ENCODE assay signal across 1 fruit fly cellular context in genomic region chr2L:12427487-12428101, dm6.
A peak's percentile ranks its signal among the peaks of the same experiment; 100 is the strongest.
TF ChIP-seq lines count a peak whose summit lies in the region.

TSS of gene CG5446 (minus strand) at chr2L:12427709.
TSS of gene Trm1 (plus strand) at chr2L:12428028.

TF ChIP-seq in whole organism, embryonic, 481 proteins besides CTCF, POLR2A, EP300 and RAD21 (continued from another document and continues in another):
- TF ChIP-seq ase (GFP tag; IDR thresholded peaks at IDR 0.05; lab: Robert Waterston, UW) (0 out of 3 replicates have a peak, but pooled peaks have one; percentile 43), gt (GFP tag; IDR thresholded peaks at IDR 0.05; lab: Robert Waterston, UW) (no peak), C15 (GFP tag; IDR thresholded peaks at IDR 0.05; lab: Robert Waterston, UW) (no peak), YL-1 (GFP tag; optimal IDR thresholded peaks at IDR 0.05; lab: Kevin White, UChicago) (peak; percentile 66), jumu (GFP tag; optimal IDR thresholded peaks at IDR 0.05; lab: Kevin White, UChicago) (no peak), CG7271 (tag; optimal IDR thresholded peaks at IDR 0.05; lab: Kevin White, UChicago) (peak; percentile 48), CG12744 (GFP tag; optimal IDR thresholded peaks at IDR 0.05; lab: Kevin White, UChicago) (no peak), Poxn (GFP tag; IDR thresholded peaks at IDR 0.05; lab: Robert Waterston, UW) (no peak), CG11093 (GFP tag; IDR thresholded peaks at IDR 0.05; lab: Robert Waterston, UW) (no peak), CG9932 (GFP tag; IDR thresholded peaks at IDR 0.05; lab: Robert Waterston, UW) (peak; percentile 75), aop (GFP tag; IDR thresholded peaks at IDR 0.05; lab: Robert Waterston, UW) (no peak), cato (GFP tag; optimal IDR thresholded peaks at IDR 0.05; lab: Kevin White, UChicago; ENCODE audit: borderline replicate concordance) (peak; percentile 15), lab (GFP tag; optimal IDR thresholded peaks at IDR 0.05; lab: Kevin White, UChicago) (peak; percentile 76), eve (GFP tag; optimal IDR thresholded peaks at IDR 0.05; lab: Kevin White, UChicago) (no peak), sisA (GFP tag; IDR thresholded peaks at IDR 0.05; lab: Robert Waterston, UW) (no peak), Stat92E (GFP tag; optimal IDR thresholded peaks at IDR 0.05; lab: Kevin White, UChicago) (no peak), unpg (GFP tag; optimal IDR thresholded peaks at IDR 0.05; lab: Kevin White, UChicago) (peak; percentile 60), ac (GFP tag; optimal IDR thresholded peaks at IDR 0.05; lab: Kevin White, UChicago) (no peak), NfI (GFP tag; optimal IDR thresholded peaks at IDR 0.05; lab: Kevin White, UChicago) (peak; percentile 64), ham (GFP tag; IDR thresholded peaks at IDR 0.05; lab: Robert Waterston, UW) (no peak), emc (GFP tag; optimal IDR thresholded peaks at IDR 0.05; lab: Kevin White, UChicago) (no peak), otp (GFP tag; IDR thresholded peaks at IDR 0.05; lab: Robert Waterston, UW) (no peak), CG12391 (tag; optimal IDR thresholded peaks at IDR 0.05; lab: Kevin White, UChicago) (peak; percentile 94), CG13287 (GFP tag; IDR thresholded peaks at IDR 0.05; lab: Robert Waterston, UW; ENCODE audit: partially characterized antibody) (peak; percentile 34; the same call in 1 of the 2 replicates), hkb (optimal IDR thresholded peaks at IDR 0.05; lab: Kevin White, UChicago) (no peak), hkb (GFP tag; IDR thresholded peaks at IDR 0.05; lab: Robert Waterston, UW) (no peak), CG1529 (GFP tag; optimal IDR thresholded peaks at IDR 0.05; lab: Kevin White, UChicago) (no peak), CG34422 (GFP tag; IDR thresholded peaks at IDR 0.05; lab: Robert Waterston, UW) (no peak), Bdp1 (GFP tag; optimal IDR thresholded peaks at IDR 0.05; lab: Kevin White, UChicago) (no peak), Chrac-16 (GFP tag; optimal IDR thresholded peaks at IDR 0.05; lab: Kevin White, UChicago) (peak; percentile 41), Opbp (GFP tag; IDR thresholded peaks at IDR 0.05; lab: Robert Waterston, UW; ENCODE audit: partially characterized antibody) (peak; percentile 50; the same call in 1 of the 3 replicates), sc (optimal IDR thresholded peaks at IDR 0.05; lab: Kevin White, UChicago) (no peak), sc (GFP tag; optimal IDR thresholded peaks at IDR 0.05; lab: Kevin White, UChicago) (peak; percentile 52), sima (GFP tag; optimal IDR thresholded peaks at IDR 0.05; lab: Kevin White, UChicago) (no peak), chinmo (GFP tag; IDR thresholded peaks at IDR 0.05; lab: Robert Waterston, UW; ENCODE audit: partially characterized antibody) (no peak), CG10431 (GFP tag; optimal IDR thresholded peaks at IDR 0.05; lab: Kevin White, UChicago) (peak; percentile 40), CG2116 (GFP tag; optimal IDR thresholded peaks at IDR 0.05; lab: Kevin White, UChicago) (peak; percentile 56), Rfx (GFP tag; IDR thresholded peaks at IDR 0.05; lab: Robert Waterston, UW) (peak; percentile 56), CG30431 (GFP tag; optimal IDR thresholded peaks at IDR 0.05; lab: Kevin White, UChicago) (no peak), CG10147 (GFP tag; optimal IDR thresholded peaks at IDR 0.05; lab: Kevin White, UChicago) (peak; percentile 64), sim (GFP tag; IDR thresholded peaks at IDR 0.05; lab: Robert Waterston, UW) (no peak), shn (GFP tag; optimal IDR thresholded peaks at IDR 0.05; lab: Kevin White, UChicago) (no peak), Trl (optimal IDR thresholded peaks at IDR 0.05; lab: Kevin White, UChicago) (no peak), Trl (GFP tag; optimal IDR thresholded peaks at IDR 0.05; lab: Kevin White, UChicago) (no peak), Sin3A (optimal IDR thresholded peaks at IDR 0.05; lab: Kevin White, UChicago) (no peak), CG11456 (GFP tag; IDR thresholded peaks at IDR 0.05; lab: Robert Waterston, UW) (0 out of 3 replicates have a peak, but pooled peaks have one; percentile 17), hbn (GFP tag; IDR thresholded peaks at IDR 0.05; lab: Robert Waterston, UW; ENCODE audit: partially characterized antibody) (no peak), her (GFP tag; optimal IDR thresholded peaks at IDR 0.05; lab: Kevin White, UChicago) (no peak), HLH3B (GFP tag; IDR thresholded peaks at IDR 0.05; lab: Robert Waterston, UW) (peak; percentile 55), CG6689 (GFP tag; IDR thresholded peaks at IDR 0.05; lab: Robert Waterston, UW) (peak; percentile 73), sug (tag; optimal IDR thresholded peaks at IDR 0.05; lab: Kevin White, UChicago) (peak; percentile 81), Taf1 (GFP tag; IDR thresholded peaks at IDR 0.05; lab: Robert Waterston, UW) (no peak), CG11695 (GFP tag; IDR thresholded peaks at IDR 0.05; lab: Robert Waterston, UW) (peak; percentile 70; the same call in 2 of the 3 replicates), CG17361 (GFP tag; IDR thresholded peaks at IDR 0.05; lab: Robert Waterston, UW) (peak; percentile 91), ind (GFP tag; optimal IDR thresholded peaks at IDR 0.05; lab: Kevin White, UChicago) (peak; percentile 56), CHES-1-like (GFP tag; optimal IDR thresholded peaks at IDR 0.05; lab: Kevin White, UChicago) (no peak), CG15514 (GFP tag; optimal IDR thresholded peaks at IDR 0.05; lab: Kevin White, UChicago) (peak; percentile 51), Adf1 (GFP tag; IDR thresholded peaks at IDR 0.05; lab: Robert Waterston, UW) (peak; percentile 36; the same call in 1 of the 2 replicates), Side (GFP tag; optimal IDR thresholded peaks at IDR 0.05; lab: Kevin White, UChicago) (no peak), CG1602 (GFP tag; optimal IDR thresholded peaks at IDR 0.05; lab: Kevin White, UChicago) (peak; percentile 64), Hand (GFP tag; optimal IDR thresholded peaks at IDR 0.05; lab: Kevin White, UChicago) (peak; percentile 18), MBD-R2 (GFP tag; IDR thresholded peaks at IDR 0.05; lab: Robert Waterston, UW) (peak; percentile 47; the same call in 1 of the 2 replicates), CG18619 (GFP tag; optimal IDR thresholded peaks at IDR 0.05; lab: Kevin White, UChicago) (peak; percentile 62), Fer1 (GFP tag; optimal IDR thresholded peaks at IDR 0.05; lab: Kevin White, UChicago) (peak; percentile 68), grn (GFP tag; optimal IDR thresholded peaks at IDR 0.05; lab: Kevin White, UChicago) (no peak), Mad (GFP tag; optimal IDR thresholded peaks at IDR 0.05; lab: Kevin White, UChicago) (no peak), kah (GFP tag; optimal IDR thresholded peaks at IDR 0.05; lab: Kevin White, UChicago) (no peak), CG31224 (GFP tag; IDR thresholded peaks at IDR 0.05; lab: Robert Waterston, UW) (0 out of 2 replicates have a peak, but pooled peaks have one; percentile 25), CG33213 (GFP tag; optimal IDR thresholded peaks at IDR 0.05; lab: Kevin White, UChicago) (no peak), CG9817 (tag; optimal IDR thresholded peaks at IDR 0.05; lab: Kevin White, UChicago) (peak; percentile 44), CG17912 (GFP tag; optimal IDR thresholded peaks at IDR 0.05; lab: Kevin White, UChicago) (no peak), NC2α (GFP tag; optimal IDR thresholded peaks at IDR 0.05; lab: Kevin White, UChicago) (no peak), CrebB (tag; optimal IDR thresholded peaks at IDR 0.05; lab: Kevin White, UChicago) (no peak), bab2 (GFP tag; optimal IDR thresholded peaks at IDR 0.05; lab: Kevin White, UChicago) (peak; percentile 33), CG31365 (tag; optimal IDR thresholded peaks at IDR 0.05; lab: Kevin White, UChicago) (no peak), pzg (GFP tag; optimal IDR thresholded peaks at IDR 0.05; lab: Kevin White, UChicago) (peak; percentile 16), D (optimal IDR thresholded peaks at IDR 0.05; lab: Kevin White, UChicago) (no peak), D (GFP tag; optimal IDR thresholded peaks at IDR 0.05; lab: Kevin White, UChicago) (peak; percentile 39), sens-2 (GFP tag; IDR thresholded peaks at IDR 0.05; lab: Robert Waterston, UW) (no peak), GATAe (GFP tag; conservative IDR thresholded peaks at IDR 0.05; lab: Robert Waterston, UW) (no peak), ttk (GFP tag; IDR thresholded peaks at IDR 0.05; lab: Robert Waterston, UW) (peak; percentile 51; the same call in 1 of the 2 replicates), CG17802 (tag; optimal IDR thresholded peaks at IDR 0.05; lab: Kevin White, UChicago) (no peak), Dad (GFP tag; optimal IDR thresholded peaks at IDR 0.05; lab: Kevin White, UChicago) (no peak), Ravus (GFP tag; IDR thresholded peaks at IDR 0.05; lab: Robert Waterston, UW) (no peak), ATbp (GFP tag; optimal IDR thresholded peaks at IDR 0.05; lab: Kevin White, UChicago) (peak; percentile 43), Drgx (GFP tag; IDR thresholded peaks at IDR 0.05; lab: Robert Waterston, UW) (peak; percentile 33; the same call in 1 of the 2 replicates), CG7987 (GFP tag; optimal IDR thresholded peaks at IDR 0.05; lab: Kevin White, UChicago) (no peak), CG4820 (GFP tag; optimal IDR thresholded peaks at IDR 0.05; lab: Kevin White, UChicago) (peak; percentile 48), H15 (GFP tag; IDR thresholded peaks at IDR 0.05; lab: Robert Waterston, UW) (0 out of 3 replicates have a peak, but pooled peaks have one; percentile 32), fd96Cb (tag; optimal IDR thresholded peaks at IDR 0.05; lab: Kevin White, UChicago) (peak; percentile 65), CG13624 (GFP tag; optimal IDR thresholded peaks at IDR 0.05; lab: Kevin White, UChicago) (peak; percentile 30), zf30C (GFP tag; optimal IDR thresholded peaks at IDR 0.05; lab: Kevin White, UChicago) (no peak), Myb (GFP tag; optimal IDR thresholded peaks at IDR 0.05; lab: Kevin White, UChicago) (no peak), E2f2 (GFP tag; IDR thresholded peaks at IDR 0.05; lab: Robert Waterston, UW) (peak; percentile 20; the same call in 1 of the 2 replicates), CG30020 (tag; optimal IDR thresholded peaks at IDR 0.05; lab: Kevin White, UChicago) (peak; percentile 81), pb (GFP tag; optimal IDR thresholded peaks at IDR 0.05; lab: Kevin White, UChicago) (no peak), CG13123 (GFP tag; optimal IDR thresholded peaks at IDR 0.05; lab: Kevin White, UChicago) (peak; percentile 37), ERR (GFP tag; optimal IDR thresholded peaks at IDR 0.05; lab: Kevin White, UChicago) (no peak), CG32767 (GFP tag; IDR thresholded peaks at IDR 0.05; lab: Robert Waterston, UW) (peak; percentile 35; the same call in 1 of the 2 replicates), bbx (GFP tag; IDR thresholded peaks at IDR 0.05; lab: Robert Waterston, UW; ENCODE audit: partially characterized antibody) (0 out of 2 replicates have a peak, but pooled peaks have one; percentile 15), CG43689 (GFP tag; IDR thresholded peaks at IDR 0.05; lab: Robert Waterston, UW) (no peak), lov (optimal IDR thresholded peaks at IDR 0.05; lab: Kevin White, UChicago) (no peak), lov (GFP tag; IDR thresholded peaks at IDR 0.05; lab: Robert Waterston, UW) (no peak), gem (tag; optimal IDR thresholded peaks at IDR 0.05; lab: Kevin White, UChicago) (peak; percentile 90), hb (GFP tag; IDR thresholded peaks at IDR 0.05; lab: Robert Waterston, UW; ENCODE audit: partially characterized antibody) (no peak), CG12071 (GFP tag; optimal IDR thresholded peaks at IDR 0.05; lab: Kevin White, UChicago) (no peak), HHEX (GFP tag; optimal IDR thresholded peaks at IDR 0.05; lab: Kevin White, UChicago) (peak; percentile 46), chif (GFP tag; optimal IDR thresholded peaks at IDR 0.05; lab: Kevin White, UChicago) (no peak), cg (GFP tag; optimal IDR thresholded peaks at IDR 0.05; lab: Kevin White, UChicago) (no peak), Hr51 (GFP tag; optimal IDR thresholded peaks at IDR 0.05; lab: Kevin White, UChicago) (peak; percentile 26 to 82), pnt (GFP tag; optimal IDR thresholded peaks at IDR 0.05; lab: Kevin White, UChicago) (no peak), tap (tag; optimal IDR thresholded peaks at IDR 0.05; lab: Kevin White, UChicago) (peak; percentile 56), Sry-δ (GFP tag; optimal IDR thresholded peaks at IDR 0.05; lab: Kevin White, UChicago) (peak; percentile 58), CG9609 (GFP tag; optimal IDR thresholded peaks at IDR 0.05; lab: Kevin White, UChicago) (no peak), hth (optimal IDR thresholded peaks at IDR 0.05; lab: Kevin White, UChicago) (no peak), CG1647 (GFP tag; optimal IDR thresholded peaks at IDR 0.05; lab: Kevin White, UChicago) (no peak), cwo (GFP tag; optimal IDR thresholded peaks at IDR 0.05; lab: Kevin White, UChicago) (peak; percentile 55), da (GFP tag; optimal IDR thresholded peaks at IDR 0.05; lab: Kevin White, UChicago) (no peak), Atf6 (GFP tag; IDR thresholded peaks at IDR 0.05; lab: Robert Waterston, UW) (no peak; the same call in 1 of the 2 replicates), caup (GFP tag; optimal IDR thresholded peaks at IDR 0.05; lab: Kevin White, UChicago; ENCODE audit: severe bottlenecking) (peak; percentile 67), Fer2 (tag; optimal IDR thresholded peaks at IDR 0.05; lab: Kevin White, UChicago) (peak; percentile 31), exex (tag; optimal IDR thresholded peaks at IDR 0.05; lab: Kevin White, UChicago) (peak; percentile 59), ranshi (GFP tag; IDR thresholded peaks at IDR 0.05; lab: Robert Waterston, UW) (peak; percentile 69; the same call in 1 of the 2 replicates), CG4282 (GFP tag; optimal IDR thresholded peaks at IDR 0.05; lab: Kevin White, UChicago) (no peak), Fer3 (tag; optimal IDR thresholded peaks at IDR 0.05; lab: Kevin White, UChicago) (peak; percentile 60), vvl (GFP tag; IDR thresholded peaks at IDR 0.05; lab: Robert Waterston, UW) (peak; percentile 75; the same call in 1 of the 2 replicates), Atf-2 (GFP tag; optimal IDR thresholded peaks at IDR 0.05; lab: Kevin White, UChicago) (no peak), CG10274 (GFP tag; optimal IDR thresholded peaks at IDR 0.05; lab: Kevin White, UChicago) (no peak), onecut (GFP tag; IDR thresholded peaks at IDR 0.05; lab: Robert Waterston, UW) (no peak), nmo (GFP tag; optimal IDR thresholded peaks at IDR 0.05; lab: Kevin White, UChicago) (peak; percentile 83), amos (GFP tag; IDR thresholded peaks at IDR 0.05; lab: Robert Waterston, UW; ENCODE audit: partially characterized antibody) (no peak; the same call in 1 of the 2 replicates), Dfd (GFP tag; optimal IDR thresholded peaks at IDR 0.05; lab: Kevin White, UChicago) (no peak)
